Worm (Caenorhabditis elegans): ENCODE results near the gene srj-53.

ce11 chrV:706918-707317, 12.4 kb upstream of the srj-53 start, which contains the start of gene srbc-38:
- TF ChIP-seq lsy-2 (tag; optimal IDR thresholded peaks at IDR 0.05) (no peak), pha-4 (tag; optimal IDR thresholded peaks at IDR 0.05) (no peak), unc-39 (tag; optimal IDR thresholded peaks at IDR 0.05) (no peak), unc-62 (GFP tag; optimal IDR thresholded peaks at IDR 0.05) (no peak), elt-1 (tag; optimal IDR thresholded peaks at IDR 0.05; ENCODE audit: borderline replicate concordance, insufficient read depth) (no peak), M03D4.4 (tag; optimal IDR thresholded peaks at IDR 0.05) (no peak), elt-3 (tag; optimal IDR thresholded peaks at IDR 0.05) (no peak)

All from whole organism, mixed stage, embryonic.